Fruit fly (Drosophila melanogaster) S2 (cell line): ENCODE data around the gene tty.
A peak's percentile ranks its signal among the peaks of the same experiment; 100 is the strongest.

Experiments used
- CG8478 ChIP-seq: fragments of >200 bp; optimal IDR thresholded peaks from 2 replicates; lab custom pipeline; 2018
- CTCF ChIP-seq, 2 experiments: fragments of >200 bp; optimal IDR thresholded peaks; 2 replicates each; lab custom pipeline; 2018

Gene tty

DNA sequence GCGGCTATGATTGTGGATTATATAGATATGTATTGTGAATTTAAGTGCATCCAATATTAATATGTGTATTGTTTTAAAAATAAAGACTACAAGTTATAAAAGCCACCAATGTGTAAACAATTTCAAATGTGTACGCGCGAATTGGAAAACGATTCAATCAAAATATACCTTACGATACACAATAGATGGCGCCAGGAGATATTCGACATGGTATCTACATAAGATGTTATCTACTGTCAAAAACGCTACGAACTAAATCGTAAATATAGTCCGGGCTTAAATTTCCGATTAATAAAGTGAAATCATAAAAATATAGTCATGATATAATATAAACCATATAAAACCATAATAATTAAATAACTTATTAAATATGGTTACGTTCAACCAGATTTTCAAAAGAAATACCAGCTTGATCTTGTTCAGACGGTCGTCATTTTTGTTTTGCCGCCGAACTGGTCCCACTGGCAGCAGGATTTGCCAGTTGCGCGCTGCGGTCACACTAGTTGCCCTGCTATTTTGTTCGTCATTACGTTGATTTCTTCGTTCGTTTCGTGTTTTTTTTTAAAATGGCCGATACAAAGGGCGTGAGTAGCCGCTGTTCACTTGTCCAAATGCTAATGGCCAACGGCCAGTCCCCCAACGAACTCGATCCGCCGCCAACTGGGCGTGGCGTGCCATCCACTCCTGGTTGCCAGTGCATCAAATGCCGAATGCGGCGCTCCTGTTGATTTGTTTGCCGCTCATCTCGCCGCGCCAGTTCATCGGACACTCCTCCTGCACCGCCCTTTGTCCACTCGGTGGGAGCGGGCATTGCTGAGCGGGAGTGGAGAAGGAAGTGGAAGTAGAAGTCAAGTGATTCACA is 18.6 kb upstream of the tty start, which contains the start of gene Septin1:
Septin1 (plus strand) TSS at position 477 of the 862 bp plus-strand sequence.
- TF ChIP-seq CG8478 (lab: Kevin White, UChicago) (no peak), CTCF (optimal IDR thresholded peaks at IDR 0.05; lab: Kevin White, UChicago) (peak; percentile 52 to 86)

DNA sequence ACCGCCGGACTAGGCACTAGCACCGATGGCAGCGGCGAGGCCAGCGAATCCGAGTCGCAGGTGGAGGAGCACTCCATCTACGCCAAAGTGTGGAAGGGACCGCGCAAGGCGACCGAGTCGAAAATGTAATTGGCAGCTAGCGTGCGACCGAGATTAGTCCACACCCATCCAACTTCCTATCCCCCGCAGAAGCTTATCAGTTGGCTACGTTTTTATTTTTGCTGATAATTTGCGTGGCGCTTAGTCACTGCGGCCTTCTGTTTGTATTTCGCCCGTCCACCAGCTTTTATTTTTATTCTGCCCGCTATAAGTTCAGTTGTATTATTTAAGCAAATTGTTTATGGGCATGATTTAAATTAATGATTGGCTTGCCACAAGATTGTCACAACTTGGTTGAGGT is 14.1 kb upstream of the tty start:
- no peak for TF ChIP-seq CG8478 (lab: Kevin White, UChicago)
- TF ChIP-seq CTCF (optimal IDR thresholded peaks at IDR 0.05; lab: Kevin White, UChicago): no peak

- no peak for TF ChIP-seq CTCF (optimal IDR thresholded peaks at IDR 0.05; lab: Kevin White, UChicago)
- TF ChIP-seq CG8478 (lab: Kevin White, UChicago): no peak
These were observed 11.8 kb upstream of the tty start for dm6 chrX:21351210-21351824.

dm6 chrX:21349800-21350309 is 10.4 kb upstream of the tty start, which contains the start of the genes peng and sol:
Gene peng, minus strand, starts transcription at chrX:21349843.
Gene sol, plus strand, starts transcription at chrX:21350280.
- no peak for TF ChIP-seq CG8478 (lab: Kevin White, UChicago)
- no peak for TF ChIP-seq CTCF (optimal IDR thresholded peaks at IDR 0.05; lab: Kevin White, UChicago)

DNA sequence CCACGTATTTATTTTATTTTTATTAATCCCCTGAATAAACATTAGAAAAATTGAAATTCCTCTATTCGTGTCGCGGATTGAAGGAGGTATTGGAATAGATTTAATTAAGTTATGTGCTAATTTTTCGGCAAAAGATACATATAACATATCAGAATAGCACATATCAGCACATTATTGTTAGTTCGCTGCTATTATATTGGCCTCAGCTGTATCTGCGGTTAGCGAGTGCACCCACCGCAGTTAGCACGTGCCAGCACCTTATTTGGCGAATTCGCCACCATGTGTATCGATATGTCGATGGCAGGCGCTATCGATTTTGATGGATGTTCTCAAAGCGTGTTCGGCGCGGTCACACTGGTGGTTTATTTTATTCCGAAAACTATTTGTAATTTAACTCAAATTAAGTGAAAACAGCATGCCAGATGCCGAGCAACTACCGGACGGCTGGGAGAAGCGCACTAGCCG is 5.6 kb upstream of the tty start, which contains the start of gene dod:
dod (plus strand) TSS at position 323 of the 465 bp plus-strand sequence.
- TF ChIP-seq CG8478 (lab: Kevin White, UChicago): no peak
- peak; percentile 46 to 61 for TF ChIP-seq CTCF (optimal IDR thresholded peaks at IDR 0.05; lab: Kevin White, UChicago)

DNA sequence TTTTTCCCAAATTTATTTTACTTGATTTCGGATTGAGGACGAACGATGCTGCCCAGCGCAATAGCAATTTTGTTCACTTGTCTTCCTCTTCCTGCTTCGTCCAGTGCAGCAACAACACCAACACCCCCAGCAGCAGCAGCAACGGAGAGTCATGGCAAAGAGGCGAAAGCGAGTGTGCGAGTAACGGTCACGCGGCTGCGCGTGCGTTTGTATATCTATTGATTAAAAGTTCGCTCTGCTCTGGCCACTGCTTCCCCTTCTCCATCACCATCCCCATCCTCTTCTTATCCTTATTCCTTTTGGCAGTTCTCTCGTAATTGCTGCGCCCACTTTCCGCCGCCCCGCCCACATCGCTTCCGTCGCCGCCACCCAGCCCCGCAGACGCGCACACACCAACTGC is 1.3 kb downstream of the tty start:
- TF ChIP-seq CTCF (optimal IDR thresholded peaks at IDR 0.05; lab: Kevin White, UChicago): no peak
- no peak for TF ChIP-seq CG8478 (lab: Kevin White, UChicago)

DNA sequence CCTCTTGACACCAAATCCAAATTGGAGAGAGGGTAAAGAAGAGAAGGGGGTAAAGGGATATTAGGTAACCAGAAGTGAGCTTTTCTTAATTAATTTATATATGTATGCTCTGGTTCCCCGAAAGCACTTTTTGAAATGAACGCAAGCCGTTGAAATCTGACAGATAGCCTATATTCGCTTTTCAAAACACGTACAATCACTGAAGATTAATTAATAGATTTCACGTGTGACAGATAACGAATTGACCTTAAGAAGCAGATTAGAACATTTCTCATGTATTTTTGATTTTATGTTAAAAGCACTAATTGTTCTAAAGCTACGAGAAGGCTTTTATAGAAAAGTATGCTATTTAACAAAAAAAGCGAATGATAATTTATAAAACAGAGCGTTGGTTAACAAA is 2.4 kb downstream of the tty start:
- TF ChIP-seq CG8478 (lab: Kevin White, UChicago) (no peak), CTCF (optimal IDR thresholded peaks at IDR 0.05; lab: Kevin White, UChicago) (no peak)

- TF ChIP-seq CTCF (optimal IDR thresholded peaks at IDR 0.05; lab: Kevin White, UChicago) (no peak), CG8478 (lab: Kevin White, UChicago) (no peak)
These were observed 4.9 kb downstream of the tty start for dm6 chrX:21334522-21335104.

dm6 chrX:21333135-21333534 is 6.3 kb downstream of the tty start:
- TF ChIP-seq CG8478 (lab: Kevin White, UChicago): no peak
- no peak for TF ChIP-seq CTCF (optimal IDR thresholded peaks at IDR 0.05; lab: Kevin White, UChicago)

DNA sequence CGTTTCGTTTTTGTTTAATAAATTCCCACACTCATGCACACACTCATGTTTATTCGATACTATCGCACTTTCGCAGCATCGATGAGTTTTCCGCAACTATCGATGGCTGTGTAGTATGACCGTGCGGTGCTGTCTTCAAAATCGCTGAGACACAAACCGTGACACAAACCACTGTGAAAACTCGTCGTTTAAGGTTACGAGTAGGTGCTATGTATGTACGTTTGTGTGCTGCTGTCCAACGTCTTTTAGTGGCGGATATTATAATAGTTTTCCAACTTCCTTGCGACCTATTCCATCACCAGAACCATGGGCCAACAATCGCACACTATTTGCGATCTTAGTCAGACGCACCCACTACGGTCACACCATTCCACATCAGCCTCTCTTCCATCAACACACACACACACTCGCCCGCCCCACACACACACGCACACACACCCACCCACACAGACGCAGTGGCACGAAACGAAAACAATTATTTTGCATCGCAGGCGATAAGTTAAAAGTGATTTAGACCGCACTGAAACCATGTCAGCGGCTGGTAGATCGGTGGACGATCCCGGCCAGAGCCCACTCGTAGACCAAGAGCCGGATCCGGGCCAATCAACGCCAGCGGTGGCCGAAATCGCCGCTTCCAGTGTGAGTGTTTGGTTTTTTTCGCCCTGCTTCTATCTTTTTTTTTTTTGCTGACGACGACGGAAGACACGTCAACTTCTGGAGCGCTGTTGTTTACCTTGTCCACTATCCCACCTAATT is 15.4 kb downstream of the tty start, which contains the start of the genes Dd and CG1486:
Dd (minus strand) TSS at position 77 of the 756 bp plus-strand sequence.
CG1486 (plus strand) TSS at position 114 of the 756 bp plus-strand sequence.
- TF ChIP-seq CG8478 (lab: Kevin White, UChicago): no peak
- peak in 1 of 2 experiments; percentile 23 for TF ChIP-seq CTCF (optimal IDR thresholded peaks at IDR 0.05; lab: Kevin White, UChicago)

DNA sequence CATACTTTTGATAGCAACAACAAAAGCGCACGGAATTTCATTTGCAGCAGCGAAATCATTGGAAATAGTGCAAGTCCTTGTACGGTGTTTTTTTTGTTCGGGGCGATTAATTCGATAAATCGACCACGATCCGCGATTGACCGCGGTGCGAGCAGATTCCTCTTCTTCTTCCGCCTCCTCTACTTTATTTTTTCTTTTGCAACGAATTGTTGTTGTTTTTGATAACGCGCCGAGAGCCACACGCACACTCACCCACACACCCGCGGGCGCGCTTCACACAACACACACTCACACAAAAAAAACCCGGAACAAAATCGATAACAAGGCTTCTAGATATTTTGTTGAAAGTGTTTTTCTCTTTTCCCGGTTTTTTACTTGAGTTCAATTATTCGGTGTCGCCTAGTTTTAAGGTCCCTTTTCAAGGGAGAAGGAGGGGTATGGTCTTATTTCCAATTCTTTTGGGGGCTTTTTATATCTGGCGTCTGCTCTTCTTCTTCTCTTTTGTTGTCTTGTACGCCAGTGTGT is 16.2 kb downstream of the tty start:
- no peak for TF ChIP-seq CG8478 (lab: Kevin White, UChicago)
- no peak for TF ChIP-seq CTCF (optimal IDR thresholded peaks at IDR 0.05; lab: Kevin White, UChicago)

DNA sequence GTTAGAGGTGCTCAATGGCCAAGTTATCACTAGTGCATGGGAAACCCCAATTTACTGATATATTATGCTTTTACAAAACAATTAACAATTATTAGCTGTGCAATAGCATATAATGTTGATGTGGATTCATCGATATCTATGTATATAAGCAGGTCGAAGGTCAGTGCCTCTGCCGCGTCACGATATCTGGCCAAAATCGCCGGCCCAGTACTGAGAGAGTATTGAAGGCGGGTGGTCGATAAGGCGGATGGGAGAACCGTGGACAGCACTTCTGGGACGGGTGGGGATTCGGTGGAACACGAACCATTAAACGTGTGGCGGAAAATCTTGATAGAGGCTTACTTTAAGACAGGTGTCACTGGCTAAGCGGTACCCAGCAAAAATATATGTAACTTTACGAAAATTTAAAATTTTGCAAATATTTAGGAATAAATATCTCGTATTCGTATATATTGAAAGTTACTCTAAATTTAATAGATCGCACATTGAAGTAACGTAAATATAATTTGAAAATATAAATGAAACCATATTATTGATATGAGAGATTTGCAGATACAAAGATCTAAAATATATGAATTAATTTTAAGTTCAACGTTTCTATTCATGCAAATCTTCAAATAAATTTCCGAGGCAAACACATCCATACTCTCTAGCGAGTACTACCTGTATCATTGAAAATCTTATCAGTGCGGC is 17.0 kb downstream of the tty start:
- TF ChIP-seq CG8478 (lab: Kevin White, UChicago): no peak
- no peak for TF ChIP-seq CTCF (optimal IDR thresholded peaks at IDR 0.05; lab: Kevin White, UChicago)
